Fruit fly (Drosophila melanogaster): Measurements from ENCODE around the gene CG7099.

CG7099 gene

DNA sequence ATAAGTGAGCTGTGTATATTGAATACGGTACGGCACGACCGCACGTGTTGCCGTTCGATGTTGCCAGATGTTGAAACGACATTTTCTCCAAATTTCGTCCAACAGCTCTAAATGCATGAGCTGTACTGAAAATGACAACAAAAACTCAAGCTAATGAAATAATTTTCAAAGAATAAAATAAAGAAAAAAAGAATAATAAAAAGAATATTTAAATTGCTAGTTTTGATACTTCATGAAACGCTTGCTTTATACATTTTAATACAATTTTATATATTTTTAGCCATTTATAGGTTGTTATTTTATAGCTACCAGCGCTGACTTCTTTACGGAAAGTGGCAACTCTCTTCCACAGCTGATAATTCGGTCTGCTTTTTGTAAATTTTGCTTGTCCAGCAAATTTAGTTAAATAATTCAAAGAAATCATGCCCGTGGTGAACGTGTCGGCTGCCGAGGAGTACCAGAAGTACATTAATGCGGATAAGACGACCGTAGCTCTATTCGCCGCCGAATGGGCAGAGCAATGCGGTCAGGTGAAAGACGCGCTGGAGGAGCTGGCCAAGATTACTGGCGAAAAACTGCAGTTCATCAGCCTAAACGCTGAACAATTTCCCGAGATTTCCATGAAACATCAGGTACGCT lies 21.1 kb upstream of the CG7099 start, which contains the start of the genes Nnp-1 and Grx3 (continued):
- TF ChIP-seq CG11696 (GFP tag; IDR thresholded peaks at IDR 0.05): no peak
- TF ChIP-seq CG14014 (GFP tag; IDR thresholded peaks at IDR 0.05): no peak
- peak; percentile 98 for TF ChIP-seq cwo (GFP tag; optimal IDR thresholded peaks at IDR 0.05)
- TF ChIP-seq CG7963 (GFP tag; IDR thresholded peaks at IDR 0.05; ENCODE audit: partially characterized antibody): no peak
- TF ChIP-seq nmo (GFP tag; optimal IDR thresholded peaks at IDR 0.05): peak; percentile 82
- TF ChIP-seq p53 (GFP tag; optimal IDR thresholded peaks at IDR 0.05): no peak
- TF ChIP-seq CG12659 (GFP tag; optimal IDR thresholded peaks at IDR 0.05): peak; percentile 79
- TF ChIP-seq so (GFP tag; IDR thresholded peaks at IDR 0.05): no peak
- no peak for TF ChIP-seq CG6175 (GFP tag; IDR thresholded peaks at IDR 0.05)
- TF ChIP-seq CG10366 (GFP tag; IDR thresholded peaks at IDR 0.05): no peak; the same call in 1 of the 2 replicates
- TF ChIP-seq D19B (GFP tag; optimal IDR thresholded peaks at IDR 0.05): no peak
- no peak for TF ChIP-seq vfl (GFP tag; optimal IDR thresholded peaks at IDR 0.05)
- peak; percentile 39 for TF ChIP-seq CG32772 (GFP tag; IDR thresholded peaks at IDR 0.05)
- peak; percentile 32; the same call in 1 of the 3 replicates for TF ChIP-seq knrl (GFP tag; IDR thresholded peaks at IDR 0.05; ENCODE audit: partially characterized antibody)
- TF ChIP-seq lov (optimal IDR thresholded peaks at IDR 0.05): no peak
- TF ChIP-seq lov (GFP tag; IDR thresholded peaks at IDR 0.05): no peak
- TF ChIP-seq CG10431 (GFP tag; optimal IDR thresholded peaks at IDR 0.05): no peak
- TF ChIP-seq Pdp1 (GFP tag; optimal IDR thresholded peaks at IDR 0.05): no peak
- no peak for TF ChIP-seq CG2202 (tag; optimal IDR thresholded peaks at IDR 0.05)
- no peak for TF ChIP-seq CG9727 (GFP tag; optimal IDR thresholded peaks at IDR 0.05)
- no peak for TF ChIP-seq Gsc (GFP tag; IDR thresholded peaks at IDR 0.05)
- no peak for TF ChIP-seq CG13296 (GFP tag; optimal IDR thresholded peaks at IDR 0.05)
- no peak for TF ChIP-seq cad (GFP tag; optimal IDR thresholded peaks at IDR 0.05)
- TF ChIP-seq CoRest (tag; optimal IDR thresholded peaks at IDR 0.05): peak; percentile 79
- TF ChIP-seq Jarid2 (GFP tag; optimal IDR thresholded peaks at IDR 0.05): no peak
- no peak for TF ChIP-seq CG8290 (GFP tag; optimal IDR thresholded peaks at IDR 0.05)
- TF ChIP-seq CG8290 (tag; optimal IDR thresholded peaks at IDR 0.05): no peak
- TF ChIP-seq CG8281 (tag; optimal IDR thresholded peaks at IDR 0.05): peak; percentile 31
- no peak for TF ChIP-seq CG10209 (GFP tag; optimal IDR thresholded peaks at IDR 0.05)
- no peak for TF ChIP-seq Doc2 (GFP tag; IDR thresholded peaks at IDR 0.05)
- TF ChIP-seq mam (GFP tag; optimal IDR thresholded peaks at IDR 0.05): peak; percentile 33
- peak; percentile 75 for TF ChIP-seq grau (tag; optimal IDR thresholded peaks at IDR 0.05)
- TF ChIP-seq insv (GFP tag; optimal IDR thresholded peaks at IDR 0.05): no peak
- peak; percentile 21 for TF ChIP-seq hkb (optimal IDR thresholded peaks at IDR 0.05)
- TF ChIP-seq hkb (GFP tag; IDR thresholded peaks at IDR 0.05): no peak
- peak; percentile 15 for TF ChIP-seq fd96Cb (tag; optimal IDR thresholded peaks at IDR 0.05)
- no peak for TF ChIP-seq abd-A (tag; optimal IDR thresholded peaks at IDR 0.05)
- no peak for TF ChIP-seq odd (GFP tag; optimal IDR thresholded peaks at IDR 0.05)
- no peak for TF ChIP-seq unpg (GFP tag; optimal IDR thresholded peaks at IDR 0.05)
- no peak for TF ChIP-seq CG1603 (tag; optimal IDR thresholded peaks at IDR 0.05)
- TF ChIP-seq CG1792 (GFP tag; optimal IDR thresholded peaks at IDR 0.05): no peak
- peak; percentile 32; the same call in 1 of the 2 replicates for TF ChIP-seq lmd (GFP tag; IDR thresholded peaks at IDR 0.05)
- TF ChIP-seq cato (GFP tag; optimal IDR thresholded peaks at IDR 0.05; ENCODE audit: borderline replicate concordance): no peak
- no peak for TF ChIP-seq sc (optimal IDR thresholded peaks at IDR 0.05)
- TF ChIP-seq sc (GFP tag; optimal IDR thresholded peaks at IDR 0.05): no peak
- peak; percentile 73 for TF ChIP-seq B-H2 (GFP tag; optimal IDR thresholded peaks at IDR 0.05)
- TF ChIP-seq ERR (GFP tag; optimal IDR thresholded peaks at IDR 0.05): no peak
- TF ChIP-seq CG31388 (GFP tag; optimal IDR thresholded peaks at IDR 0.05): no peak
- no peak for TF ChIP-seq aop (GFP tag; IDR thresholded peaks at IDR 0.05)
- TF ChIP-seq corto (GFP tag; optimal IDR thresholded peaks at IDR 0.05): no peak
- TF ChIP-seq E2f1 (GFP tag; IDR thresholded peaks at IDR 0.05): 0 out of 2 replicates have a peak, but pooled peaks have one; percentile 24

All from whole organism, embryonic.